Fruit fly (Drosophila melanogaster): ENCODE data around the gene ras.

ras gene

DNA sequence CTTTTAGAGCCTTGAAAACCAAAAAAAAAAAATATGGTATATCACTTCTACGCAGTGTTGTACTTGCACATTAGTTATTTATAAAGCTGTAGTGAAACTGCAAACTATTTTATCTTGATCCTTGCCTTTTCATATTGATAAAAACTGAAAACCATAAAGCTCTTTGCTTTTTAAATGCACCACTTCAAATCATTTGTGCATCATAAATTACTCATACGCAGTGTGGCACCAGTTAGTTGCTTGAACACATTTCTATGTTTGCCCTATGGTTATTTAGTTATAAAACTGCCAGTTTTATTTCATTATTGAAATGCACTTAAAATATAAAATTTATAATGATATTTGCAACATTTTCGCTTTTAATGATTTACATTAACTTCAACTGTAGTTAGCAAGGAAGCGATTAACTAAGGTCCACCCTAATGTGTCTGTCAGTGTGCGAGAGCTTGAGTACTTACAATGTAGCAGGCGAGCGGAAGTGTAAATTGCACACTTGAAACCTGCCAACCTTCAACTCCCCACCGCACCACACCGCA is 11.8 kb downstream of the ras start (continued):
- TF ChIP-seq MESR4 (GFP tag; optimal IDR thresholded peaks at IDR 0.05) (no peak), CG11247 (GFP tag; IDR thresholded peaks at IDR 0.05) (no peak), Meics (GFP tag; optimal IDR thresholded peaks at IDR 0.05) (peak; percentile 42), CG2875 (GFP tag; optimal IDR thresholded peaks at IDR 0.05) (no peak), CG6765 (GFP tag; optimal IDR thresholded peaks at IDR 0.05) (no peak), hb (GFP tag; IDR thresholded peaks at IDR 0.05; ENCODE audit: partially characterized antibody) (no peak), Blimp-1 (GFP tag; optimal IDR thresholded peaks at IDR 0.05) (no peak), CG13775 (GFP tag; optimal IDR thresholded peaks at IDR 0.05) (no peak), lab (GFP tag; optimal IDR thresholded peaks at IDR 0.05) (peak; percentile 24), CG9727 (GFP tag; optimal IDR thresholded peaks at IDR 0.05) (peak; percentile 36), bsh (GFP tag; optimal IDR thresholded peaks at IDR 0.05) (peak in 1 of 2 experiments; percentile 7), exex (tag; optimal IDR thresholded peaks at IDR 0.05) (no peak), Hsf (GFP tag; optimal IDR thresholded peaks at IDR 0.05) (no peak), Dip2 (GFP tag; IDR thresholded peaks at IDR 0.05) (no peak), CG16779 (GFP tag; IDR thresholded peaks at IDR 0.05) (no peak), row (GFP tag; IDR thresholded peaks at IDR 0.05) (no peak), bigmax (GFP tag; optimal IDR thresholded peaks at IDR 0.05) (no peak), CG12659 (GFP tag; optimal IDR thresholded peaks at IDR 0.05) (no peak), gem (tag; optimal IDR thresholded peaks at IDR 0.05) (peak; percentile 17), Opbp (GFP tag; IDR thresholded peaks at IDR 0.05; ENCODE audit: partially characterized antibody) (no peak), gcm (GFP tag; optimal IDR thresholded peaks at IDR 0.05) (no peak), Ravus (GFP tag; IDR thresholded peaks at IDR 0.05) (no peak), CG10462 (GFP tag; optimal IDR thresholded peaks at IDR 0.05) (no peak), CG4707 (GFP tag; optimal IDR thresholded peaks at IDR 0.05) (no peak), hbn (GFP tag; IDR thresholded peaks at IDR 0.05; ENCODE audit: partially characterized antibody) (no peak), mam (GFP tag; optimal IDR thresholded peaks at IDR 0.05) (no peak), odd (GFP tag; optimal IDR thresholded peaks at IDR 0.05) (no peak), bowl (GFP tag; IDR thresholded peaks at IDR 0.05) (no peak), Chrac-16 (GFP tag; optimal IDR thresholded peaks at IDR 0.05) (no peak), CG1602 (GFP tag; optimal IDR thresholded peaks at IDR 0.05) (no peak), CG2199 (GFP tag; IDR thresholded peaks at IDR 0.05) (no peak), nerfin-2 (GFP tag; IDR thresholded peaks at IDR 0.05; ENCODE audit: partially characterized antibody) (no peak), ssp (GFP tag; IDR thresholded peaks at IDR 0.05) (no peak), Hmr (GFP tag; optimal IDR thresholded peaks at IDR 0.05) (peak; percentile 28), tup (GFP tag; optimal IDR thresholded peaks at IDR 0.05) (no peak), CG12104 (GFP tag; optimal IDR thresholded peaks at IDR 0.05) (peak; percentile 4), PHDP (tag; optimal IDR thresholded peaks at IDR 0.05) (no peak), CG15479 (GFP tag; optimal IDR thresholded peaks at IDR 0.05) (no peak), CG16863 (GFP tag; optimal IDR thresholded peaks at IDR 0.05) (no peak), B-H2 (GFP tag; optimal IDR thresholded peaks at IDR 0.05) (no peak), Hr3 (GFP tag; optimal IDR thresholded peaks at IDR 0.05) (no peak), CG8944 (GFP tag; optimal IDR thresholded peaks at IDR 0.05) (no peak), CG7556 (GFP tag; optimal IDR thresholded peaks at IDR 0.05) (peak; percentile 58), CG33557 (GFP tag; optimal IDR thresholded peaks at IDR 0.05) (no peak), CG13123 (GFP tag; optimal IDR thresholded peaks at IDR 0.05) (no peak), fd3F (GFP tag; optimal IDR thresholded peaks at IDR 0.05) (no peak), esg (GFP tag; conservative IDR thresholded peaks at IDR 0.05) (no peak), mld (GFP tag; IDR thresholded peaks at IDR 0.05; ENCODE audit: partially characterized antibody) (no peak), CG2678 (tag; optimal IDR thresholded peaks at IDR 0.05) (peak; percentile 54), ranshi (GFP tag; IDR thresholded peaks at IDR 0.05) (no peak)

All from whole organism, embryonic.